Worm (Caenorhabditis elegans) whole organism, early embryonic: ENCODE results near the gene abcx-1.

ENCODE experiments used
- B0310.2 ChIP-seq: sonication (generic microtip); optimal IDR thresholded peaks from 2 replicates; lab custom pipeline; 2016; ENCODE audit warnings: mild to moderate bottlenecking, missing genetic modification characterization, missing compliant biosample characterization
- F13C5.2 ChIP-seq: sonication (generic microtip); optimal IDR thresholded peaks from 2 replicates; lab custom pipeline; 2017; ENCODE audit warnings: mild to moderate bottlenecking, missing genetic modification characterization, inconsistent platforms, missing compliant biosample characterization
- aly-1 ChIP-seq: sonication (generic microtip); optimal IDR thresholded peaks from 2 replicates; lab custom pipeline; 2016; ENCODE audit warnings: missing genetic modification characterization, missing compliant biosample characterization
- ama-1 ChIP-seq: fragments of 150-350 bp; optimal IDR thresholded peaks from 2 replicates; lab custom pipeline; 2014
- ceh-13 ChIP-seq: fragments of 200-800 bp; sonication (Bioruptor generic); optimal IDR thresholded peaks from 2 replicates; lab custom pipeline; 2018; ENCODE audit warnings: mild to moderate bottlenecking, missing genetic modification characterization, missing compliant biosample characterization
- ceh-36 ChIP-seq: sonication (generic microtip); optimal IDR thresholded peaks from 2 replicates; lab custom pipeline; 2016; ENCODE audit warnings: missing genetic modification characterization, inconsistent platforms, missing compliant biosample characterization
- ets-7 ChIP-seq: sonication (generic microtip); optimal IDR thresholded peaks from 2 replicates; lab custom pipeline; 2016; ENCODE audit warnings: missing genotype, missing genetic modification characterization, missing compliant biosample characterization
- flt-1 ChIP-seq: fragments of 200-800 bp; sonication (Bioruptor generic); IDR thresholded peaks from 2 replicates; pipeline ENCODE4 v1.3.6; 2022; ENCODE audit warnings: missing genetic modification characterization, missing compliant biosample characterization
- hmbx-1 ChIP-seq: sonication (generic microtip); optimal IDR thresholded peaks from 2 replicates; lab custom pipeline; 2016; ENCODE audit warnings: mild to moderate bottlenecking, missing genetic modification characterization, missing compliant biosample characterization
- hmg-4 ChIP-seq: fragments of 200-800 bp; sonication (Bioruptor generic); optimal IDR thresholded peaks from 2 replicates; lab custom pipeline; 2018; ENCODE audit warnings: mild to moderate bottlenecking, missing genetic modification characterization, missing compliant biosample characterization
- hnd-1 ChIP-seq: sonication (generic microtip); optimal IDR thresholded peaks from 2 replicates; lab custom pipeline; 2016; ENCODE audit warnings: missing genetic modification characterization, missing compliant biosample characterization
- pes-1 ChIP-seq: fragments of 200-800 bp; sonication (Bioruptor generic); IDR thresholded peaks from 2 replicates; pipeline ENCODE4 v1.3.6; 2022; ENCODE audit warnings: missing genetic modification reagents, missing genetic modification characterization, missing compliant biosample characterization
- scrt-1 ChIP-seq: fragments of 200-800 bp; sonication (Bioruptor generic); IDR thresholded peaks from 2 replicates; pipeline ENCODE4 v1.3.6; 2022; ENCODE audit warnings: missing genetic modification characterization, missing compliant biosample characterization
- sea-1 ChIP-seq: fragments of 200-800 bp; sonication (Bioruptor generic); conservative IDR thresholded peaks from 2 replicates; pipeline ENCODE4 v1.3.6; 2022; ENCODE audit warnings: missing genetic modification characterization, missing compliant biosample characterization
- tbx-11 ChIP-seq: fragments of 200-800 bp; sonication (Bioruptor generic); IDR thresholded peaks from 2 replicates; pipeline ENCODE4 v1.3.6; 2022; ENCODE audit warnings: missing genetic modification characterization, missing compliant biosample characterization
- tra-4 ChIP-seq: sonication (generic microtip); optimal IDR thresholded peaks from 2 replicates; lab custom pipeline; 2017; ENCODE audit warnings: missing genetic modification characterization, missing compliant biosample characterization

The abcx-1 gene

DNA sequence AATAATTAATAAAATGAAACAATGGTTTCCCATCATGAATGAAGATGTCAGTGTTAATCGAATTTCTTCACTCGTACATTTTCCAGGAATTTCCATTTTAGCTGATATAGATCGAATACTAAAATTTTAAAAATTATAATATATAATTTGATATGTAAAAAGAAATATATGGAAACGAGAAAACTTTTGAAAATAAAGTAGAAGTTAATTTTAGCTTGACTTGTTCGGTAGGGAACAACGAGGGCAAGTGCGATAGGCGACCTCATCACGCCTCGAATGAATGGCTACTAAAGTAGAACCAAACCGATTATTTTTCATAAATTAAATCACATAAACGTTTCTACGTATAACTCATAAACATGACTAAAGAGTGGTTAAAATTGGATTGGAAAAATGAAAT is 46.4 kb downstream of the abcx-1 start, which contains the start of gene sra-31:
sra-31 (minus strand) TSS at position 101 of the 400 bp plus-strand sequence.
- TF ChIP-seq sea-1 (GFP tag; lab: Robert Waterston, UW) (no peak), scrt-1 (GFP tag; lab: Robert Waterston, UW) (no peak), aly-1 (tag; lab: Kevin White, UChicago) (no peak), ceh-36 (tag; lab: Kevin White, UChicago) (no peak), flt-1 (GFP tag; lab: Robert Waterston, UW) (no peak), ceh-13 (GFP tag; lab: Kevin White, UChicago) (no peak), B0310.2 (tag; lab: Kevin White, UChicago) (no peak), pes-1 (GFP tag; lab: Robert Waterston, UW) (no peak), ets-7 (tag; lab: Kevin White, UChicago) (no peak), hnd-1 (tag; lab: Kevin White, UChicago) (no peak)

DNA sequence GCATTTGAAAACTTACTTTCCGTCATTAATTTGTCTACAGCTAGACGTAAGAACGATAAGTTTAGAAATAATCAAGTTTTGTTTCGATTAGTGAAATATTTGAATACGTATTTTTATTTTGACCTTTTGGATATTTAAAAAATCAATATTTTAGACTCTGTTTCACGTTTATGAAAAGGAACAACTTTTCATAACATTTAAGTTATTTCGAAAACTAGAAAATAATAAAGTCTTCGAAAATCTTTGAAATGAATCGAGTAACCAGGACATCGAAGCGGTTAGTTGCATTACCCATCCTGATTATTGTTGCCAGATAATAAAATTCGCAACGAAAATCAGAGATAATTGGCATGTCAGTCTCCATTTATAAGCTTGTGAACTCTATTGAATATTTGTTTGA is 49.3 kb downstream of the abcx-1 start, which contains the start of gene C56C10.6:
C56C10.6 (minus strand) TSS at position 101 of the 400 bp plus-strand sequence.
- TF ChIP-seq ama-1 (lab: Kevin White, UChicago) (no peak), hmg-4 (GFP tag; lab: Kevin White, UChicago) (no peak), ets-7 (tag; lab: Kevin White, UChicago) (no peak), hmbx-1 (tag; lab: Kevin White, UChicago) (no peak), B0310.2 (tag; lab: Kevin White, UChicago) (no peak), pes-1 (GFP tag; lab: Robert Waterston, UW) (no peak), flt-1 (GFP tag; lab: Robert Waterston, UW) (no peak), hnd-1 (tag; lab: Kevin White, UChicago) (no peak), F13C5.2 (tag; lab: Kevin White, UChicago) (no peak), tra-4 (tag; lab: Kevin White, UChicago) (no peak), ceh-13 (GFP tag; lab: Kevin White, UChicago) (no peak)

DNA sequence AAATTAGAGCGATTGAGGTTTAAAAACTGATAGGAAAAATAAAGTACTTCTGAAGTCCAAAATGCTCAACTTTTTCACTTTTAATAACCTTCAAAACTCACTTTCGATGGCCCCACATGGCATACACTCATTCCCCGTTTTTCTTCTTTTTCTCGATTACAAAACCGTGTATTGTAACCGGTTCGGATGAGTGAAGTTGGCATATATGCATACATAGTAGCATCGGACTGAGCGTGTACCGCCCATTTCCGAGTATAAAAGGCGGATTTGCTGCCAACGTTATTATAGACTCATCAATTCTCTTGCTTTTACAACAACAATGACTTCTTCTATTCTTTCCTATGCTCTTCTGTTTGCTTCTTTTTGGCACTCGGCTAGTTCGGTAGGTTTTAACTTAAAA is 50.8 kb downstream of the abcx-1 start, which contains the start of gene C56C10.4:
C56C10.4 (plus strand) TSS at position 301 of the 400 bp plus-strand sequence.
- TF ChIP-seq scrt-1 (GFP tag; lab: Robert Waterston, UW) = no peak
- no peak for TF ChIP-seq tbx-11 (GFP tag; lab: Robert Waterston, UW)
